Fruit fly (Drosophila melanogaster) whole organism, embryonic: ENCODE results near the gene CG13377.

Experiments used
- B-H2 ChIP-seq: fragments of 200-800 bp; sonication (Bioruptor generic); optimal IDR thresholded peaks from 2 replicates; lab custom pipeline; 2018; ENCODE audit warnings: missing biosample characterization, mild to moderate bottlenecking, missing genetic modification characterization
- Bgb ChIP-seq: fragments of 200-800 bp; sonication (Bioruptor generic); IDR thresholded peaks from 2 replicates; pipeline ENCODE4 v1.3.6; 2022; ENCODE audit warnings: missing biosample characterization, missing genetic modification characterization; ENCODE audit not compliant: partially characterized antibody
- Blimp-1 ChIP-seq: fragments of 200-800 bp; sonication (Bioruptor generic); optimal IDR thresholded peaks from 3 replicates; lab custom pipeline; 2018; ENCODE audit warnings: missing biosample characterization, missing genetic modification characterization, mild to moderate bottlenecking, moderate library complexity, missing genetic modification reagents
- BtbVII ChIP-seq: fragments of 200-800 bp; sonication (Bioruptor generic); optimal IDR thresholded peaks from 3 replicates; lab custom pipeline; 2017; ENCODE audit warnings: missing biosample characterization, mild to moderate bottlenecking, missing genetic modification characterization
- CG10147 ChIP-seq: fragments of 200-800 bp; sonication (Bioruptor generic); optimal IDR thresholded peaks from 2 replicates; lab custom pipeline; 2019; ENCODE audit warnings: missing biosample characterization, mild to moderate bottlenecking, missing genetic modification characterization, moderate library complexity
- CG10366 ChIP-seq: fragments of 200-800 bp; sonication (Bioruptor generic); IDR thresholded peaks from 2 replicates; pipeline ENCODE4 v1.3.6; 2022; ENCODE audit warnings: missing biosample characterization, missing genetic modification characterization
- CG10565 ChIP-seq: fragments of 200-800 bp; sonication (Bioruptor generic); optimal IDR thresholded peaks from 3 replicates; lab custom pipeline; 2016; ENCODE audit warnings: missing biosample characterization, mild to moderate bottlenecking, missing genetic modification characterization
- CG11560 ChIP-seq: fragments of 200-800 bp; sonication (Bioruptor generic); IDR thresholded peaks from 3 replicates; pipeline ENCODE4 v1.3.6; 2022; ENCODE audit warnings: missing biosample characterization, missing genetic modification characterization
- CG12219 ChIP-seq: fragments of 200-800 bp; sonication (Bioruptor generic); optimal IDR thresholded peaks from 3 replicates; lab custom pipeline; 2018; ENCODE audit warnings: missing biosample characterization, mild to moderate bottlenecking, missing genetic modification characterization
- CG13123 ChIP-seq: fragments of 200-800 bp; sonication (Bioruptor generic); optimal IDR thresholded peaks from 2 replicates; lab custom pipeline; 2016; ENCODE audit warnings: missing biosample characterization, missing genetic modification characterization
- CG13296 ChIP-seq: fragments of 200-800 bp; sonication (Bioruptor generic); optimal IDR thresholded peaks from 3 replicates; lab custom pipeline; 2018; ENCODE audit warnings: missing biosample characterization, mild to moderate bottlenecking, missing genetic modification characterization
- CG13424 ChIP-seq: fragments of 200-800 bp; sonication (Bioruptor generic); optimal IDR thresholded peaks from 2 replicates; lab custom pipeline; 2019; ENCODE audit warnings: missing biosample characterization, mild to moderate bottlenecking, missing genetic modification characterization, moderate library complexity
- CG17802 ChIP-seq: fragments of 200-800 bp; sonication (Bioruptor generic); optimal IDR thresholded peaks from 2 replicates; lab custom pipeline; 2018; ENCODE audit warnings: missing biosample characterization, mild to moderate bottlenecking, missing genetic modification characterization, moderate library complexity
- CG18476 ChIP-seq: fragments of 200-800 bp; sonication (Bioruptor generic); optimal IDR thresholded peaks from 2 replicates; lab custom pipeline; 2016; ENCODE audit warnings: missing biosample characterization, mild to moderate bottlenecking, missing genetic modification characterization
- CG2116 ChIP-seq: fragments of 200-800 bp; sonication (Bioruptor generic); optimal IDR thresholded peaks from 3 replicates; lab custom pipeline; 2018; ENCODE audit warnings: missing biosample characterization, mild to moderate bottlenecking, missing genetic modification characterization
- CG33213 ChIP-seq: fragments of 200-800 bp; sonication (Bioruptor generic); optimal IDR thresholded peaks from 3 replicates; lab custom pipeline; 2016; ENCODE audit warnings: missing biosample characterization, missing genetic modification characterization
- CG34376 ChIP-seq: fragments of 200-800 bp; sonication (Bioruptor generic); optimal IDR thresholded peaks from 2 replicates; lab custom pipeline; 2018; ENCODE audit warnings: missing biosample characterization, mild to moderate bottlenecking, missing genetic modification characterization
- CG3847 ChIP-seq: fragments of 200-800 bp; sonication (Bioruptor generic); IDR thresholded peaks from 2 replicates; pipeline ENCODE4 v1.3.6; 2022; ENCODE audit warnings: missing biosample characterization, missing genetic modification characterization
- CG42726 ChIP-seq: fragments of 200-800 bp; sonication (Bioruptor generic); IDR thresholded peaks from 2 replicates; pipeline ENCODE4 v1.3.6; 2022; ENCODE audit warnings: missing biosample characterization, missing genetic modification characterization; ENCODE audit not compliant: partially characterized antibody
- CG4360 ChIP-seq: fragments of 200-800 bp; sonication (Bioruptor generic); IDR thresholded peaks from 2 replicates; pipeline ENCODE4 v1.3.6; 2022; ENCODE audit warnings: missing biosample characterization, missing genetic modification characterization
- CG4730 ChIP-seq: fragments of 200-800 bp; sonication (Bioruptor generic); IDR thresholded peaks from 2 replicates; pipeline ENCODE4 v1.3.6; 2022; ENCODE audit warnings: missing biosample characterization, missing genetic modification characterization
- CG7556 ChIP-seq: fragments of 200-800 bp; sonication (Bioruptor generic); optimal IDR thresholded peaks from 2 replicates; lab custom pipeline; 2017; ENCODE audit warnings: missing biosample characterization, mild to moderate bottlenecking, missing genetic modification characterization
- CG8359 ChIP-seq: fragments of 200-800 bp; sonication (Bioruptor generic); optimal IDR thresholded peaks from 2 replicates; lab custom pipeline; 2017; ENCODE audit warnings: missing biosample characterization, mild to moderate bottlenecking, missing genetic modification characterization, borderline replicate concordance
- CG8388 ChIP-seq: fragments of 200-800 bp; sonication (Bioruptor generic); optimal IDR thresholded peaks from 2 replicates; lab custom pipeline; 2019; ENCODE audit warnings: missing biosample characterization, mild to moderate bottlenecking, missing genetic modification characterization, moderate library complexity
- CG9609 ChIP-seq: fragments of 200-800 bp; sonication (Bioruptor generic); optimal IDR thresholded peaks from 3 replicates; lab custom pipeline; 2016; ENCODE audit warnings: missing biosample characterization, missing genetic modification characterization
- Dip2 ChIP-seq: fragments of 200-800 bp; sonication (Bioruptor generic); IDR thresholded peaks from 2 replicates; pipeline ENCODE4 v1.3.6; 2022; ENCODE audit warnings: missing biosample characterization, missing genetic modification characterization
- MTF-1 ChIP-seq: fragments of 200-800 bp; sonication (Bioruptor generic); optimal IDR thresholded peaks from 2 replicates; lab custom pipeline; 2018; ENCODE audit warnings: missing biosample characterization, mild to moderate bottlenecking, missing genetic modification characterization, borderline replicate concordance
- NK7.1 ChIP-seq: fragments of 200-800 bp; sonication (Bioruptor generic); optimal IDR thresholded peaks from 3 replicates; lab custom pipeline; 2016; ENCODE audit warnings: missing biosample characterization, missing genetic modification characterization
- Opbp ChIP-seq: fragments of 200-800 bp; sonication (Bioruptor generic); IDR thresholded peaks from 3 replicates; pipeline ENCODE4 v1.3.6; 2022; ENCODE audit warnings: missing biosample characterization, missing genetic modification characterization; ENCODE audit not compliant: partially characterized antibody
- Ptx1 ChIP-seq: fragments of 200-800 bp; sonication (Bioruptor generic); IDR thresholded peaks from 2 replicates; pipeline ENCODE4 v1.3.6; 2022; ENCODE audit warnings: missing biosample characterization, missing genetic modification characterization
- Xbp1 ChIP-seq: fragments of 200-800 bp; sonication (Bioruptor generic); optimal IDR thresholded peaks from 3 replicates; lab custom pipeline; 2016; ENCODE audit warnings: missing biosample characterization, mild to moderate bottlenecking, missing genetic modification characterization
- ab ChIP-seq: fragments of 200-800 bp; sonication (Bioruptor generic); optimal IDR thresholded peaks from 2 replicates; lab custom pipeline; 2016; ENCODE audit warnings: missing biosample characterization, missing genetic modification characterization
- ac ChIP-seq: fragments of 200-800 bp; sonication (Bioruptor generic); optimal IDR thresholded peaks from 3 replicates; lab custom pipeline; 2017; ENCODE audit warnings: missing biosample characterization, mild to moderate bottlenecking, missing genetic modification characterization
- bcd ChIP-seq: fragments of 200-800 bp; sonication (Bioruptor generic); optimal IDR thresholded peaks from 2 replicates; lab custom pipeline; 2017; ENCODE audit warnings: missing biosample characterization, mild to moderate bottlenecking, missing genetic modification characterization
- bigmax ChIP-seq: fragments of 200-800 bp; sonication (Bioruptor generic); optimal IDR thresholded peaks from 2 replicates; lab custom pipeline; 2018; ENCODE audit warnings: missing biosample characterization, mild to moderate bottlenecking, missing genetic modification characterization
- cad ChIP-seq: fragments of >200 bp; optimal IDR thresholded peaks from 2 replicates; lab custom pipeline; 2017; ENCODE audit warnings: missing biosample characterization, missing genetic modification characterization
- dan ChIP-seq: fragments of 200-800 bp; sonication (Bioruptor generic); IDR thresholded peaks from 2 replicates; pipeline ENCODE4 v1.3.6; 2022; ENCODE audit warnings: missing biosample characterization, missing genetic modification characterization
- danr ChIP-seq: fragments of 200-800 bp; sonication (Bioruptor generic); IDR thresholded peaks from 2 replicates; pipeline ENCODE4 v1.3.6; 2022; ENCODE audit warnings: missing biosample characterization, missing genetic modification characterization
- disco-r ChIP-seq: fragments of 200-800 bp; sonication (Bioruptor generic); optimal IDR thresholded peaks from 2 replicates; lab custom pipeline; 2016; ENCODE audit warnings: missing biosample characterization, missing genetic modification characterization
- dmrt99B ChIP-seq: fragments of 200-800 bp; sonication (Bioruptor generic); optimal IDR thresholded peaks from 2 replicates; lab custom pipeline; 2018; ENCODE audit warnings: missing biosample characterization, mild to moderate bottlenecking, missing genetic modification characterization, moderate library complexity
- eve ChIP-seq, 2 experiments: fragments of >200 bp; optimal IDR thresholded peaks; 2 replicates each; lab custom pipeline; 2017; ENCODE audit warnings: missing biosample characterization in 2 of 2, missing genetic modification characterization in 2 of 2
- ewg ChIP-seq: fragments of 200-800 bp; sonication (Bioruptor generic); optimal IDR thresholded peaks from 3 replicates; lab custom pipeline; 2017; ENCODE audit warnings: mild to moderate bottlenecking, missing biosample characterization, missing genetic modification reagents, missing genetic modification characterization
- ken ChIP-seq: fragments of 200-800 bp; sonication (Bioruptor generic); IDR thresholded peaks from 3 replicates; pipeline ENCODE4 v1.3.6; 2022; ENCODE audit warnings: missing biosample characterization, missing genetic modification characterization
- mirr ChIP-seq: fragments of 200-800 bp; sonication (Bioruptor generic); optimal IDR thresholded peaks from 3 replicates; lab custom pipeline; 2018; ENCODE audit warnings: missing biosample characterization, mild to moderate bottlenecking, missing genetic modification characterization
- mld ChIP-seq: fragments of 200-800 bp; sonication (Bioruptor generic); IDR thresholded peaks from 3 replicates; pipeline ENCODE4 v1.3.6; 2022; ENCODE audit warnings: missing biosample characterization, missing genetic modification characterization; ENCODE audit not compliant: partially characterized antibody
- org-1 ChIP-seq: fragments of 200-800 bp; sonication (Bioruptor generic); optimal IDR thresholded peaks from 2 replicates; lab custom pipeline; 2017; ENCODE audit warnings: missing biosample characterization, missing genetic modification characterization
- sens ChIP-seq: fragments of 200-800 bp; sonication (Bioruptor generic); peaks from one replicate; lab custom pipeline; 2016; ENCODE audit warnings: missing biosample characterization, missing genetic modification characterization
- sens-2 ChIP-seq: fragments of 200-800 bp; sonication (Bioruptor generic); IDR thresholded peaks from 2 replicates; pipeline ENCODE4 v1.3.6; 2022; ENCODE audit warnings: missing biosample characterization, missing genetic modification characterization
- tio ChIP-seq: fragments of 200-800 bp; sonication (Bioruptor generic); optimal IDR thresholded peaks from 2 replicates; lab custom pipeline; 2017; ENCODE audit warnings: missing biosample characterization, missing genetic modification characterization, inconsistent platforms
- toy ChIP-seq: fragments of 200-800 bp; sonication (Bioruptor generic); IDR thresholded peaks from 2 replicates; pipeline ENCODE4 v1.3.6; 2022; ENCODE audit warnings: missing biosample characterization, missing genetic modification characterization

CG13377 gene

DNA sequence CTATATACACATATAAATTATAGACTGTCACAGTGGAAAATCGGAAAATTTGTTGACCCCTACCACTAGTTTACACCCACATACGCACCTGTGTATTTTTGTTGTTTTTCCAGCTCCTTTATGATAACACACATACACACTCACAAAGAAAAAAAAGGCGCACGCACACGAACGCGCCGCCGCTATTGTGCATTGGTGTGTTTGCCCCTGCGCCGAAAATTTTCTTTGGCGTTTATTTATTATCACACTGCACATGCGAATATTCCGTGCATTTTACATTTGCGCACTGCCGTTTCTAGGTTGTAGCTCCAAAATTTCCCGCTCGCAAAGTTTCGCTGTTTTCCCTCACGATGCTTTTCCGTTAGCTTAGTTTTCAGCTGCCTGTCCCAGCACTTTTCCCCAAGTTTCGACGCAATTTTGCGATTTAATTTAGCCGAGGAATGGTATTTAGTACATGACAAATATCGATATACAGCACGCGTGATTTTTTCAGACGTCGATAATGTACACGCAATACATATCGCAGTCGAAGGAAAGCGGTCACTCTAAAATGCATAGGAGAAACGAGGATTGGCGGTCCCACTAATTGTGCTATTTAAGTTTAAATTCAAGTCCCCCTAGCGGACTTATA is 15.4 kb upstream of the CG13377 start, which contains the start of the genes CG3777 and ewg (continued):
- TF ChIP-seq eve (GFP tag; optimal IDR thresholded peaks at IDR 0.05; lab: Kevin White, UChicago) (no peak), tio (no peak), sens-2 (GFP tag; lab: Robert Waterston, UW) (no peak), Ptx1 (GFP tag; lab: Robert Waterston, UW) (no peak), sens (GFP tag; lab: Kevin White, UChicago) (peak; percentile 86), mld (GFP tag; lab: Robert Waterston, UW) (peak; percentile 98), CG9609 (GFP tag; lab: Kevin White, UChicago) (no peak), cad (GFP tag; lab: Kevin White, UChicago) (no peak), CG7556 (GFP tag; lab: Kevin White, UChicago) (no peak), dmrt99B (tag; lab: Kevin White, UChicago) (no peak), CG42726 (GFP tag; lab: Robert Waterston, UW) (peak; percentile 98; the same call in 1 of the 2 replicates), CG13123 (no peak), CG10147 (GFP tag; lab: Kevin White, UChicago) (no peak), CG10366 (GFP tag; lab: Robert Waterston, UW) (no peak), mirr (GFP tag; lab: Kevin White, UChicago) (no peak), Opbp (GFP tag; lab: Robert Waterston, UW) (peak; percentile 99), MTF-1 (no peak), bcd (GFP tag; lab: Kevin White, UChicago) (no peak), toy (no peak), CG11560 (no peak), danr (GFP tag; lab: Robert Waterston, UW) (no peak), Blimp-1 (GFP tag; lab: Kevin White, UChicago) (no peak), CG4360 (GFP tag; lab: Robert Waterston, UW) (peak; percentile 39; the same call in 1 of the 2 replicates), disco-r (GFP tag; lab: Kevin White, UChicago) (no peak), dan (GFP tag; lab: Robert Waterston, UW) (no peak), CG10565 (GFP tag; lab: Kevin White, UChicago) (no peak), CG17802 (tag; lab: Kevin White, UChicago) (no peak), Xbp1 (peak; percentile 54), bigmax (GFP tag; lab: Kevin White, UChicago) (no peak), CG8388 (GFP tag; lab: Kevin White, UChicago) (no peak), Bgb (GFP tag; lab: Robert Waterston, UW) (peak; percentile 99), B-H2 (GFP tag; lab: Kevin White, UChicago) (peak; percentile 25), ab (no peak), CG4730 (no peak), ken (no peak), CG8359 (no peak), CG12219 (GFP tag; lab: Kevin White, UChicago) (no peak), ac (GFP tag; lab: Kevin White, UChicago) (no peak), ewg (peak; percentile 97), CG2116 (GFP tag; lab: Kevin White, UChicago) (peak; percentile 84), CG18476 (no peak), BtbVII (GFP tag; lab: Kevin White, UChicago) (no peak), NK7.1 (GFP tag; lab: Kevin White, UChicago) (no peak), CG33213 (peak; percentile 68), CG13424 (tag; lab: Kevin White, UChicago) (no peak), org-1 (GFP tag; lab: Kevin White, UChicago) (no peak), Dip2 (GFP tag; lab: Robert Waterston, UW) (no peak), CG13296 (GFP tag; lab: Kevin White, UChicago) (no peak), CG34376 (GFP tag; lab: Kevin White, UChicago) (peak; percentile 26), CG3847 (no peak; the same call in 1 of the 2 replicates)
